Fruit fly (Drosophila melanogaster) whole organism: ENCODE measurements around the gene CG10959.

Experiments
- CG8478 ChIP-seq: fragments of >200 bp; optimal IDR thresholded peaks from 2 replicates; lab custom pipeline; 2018; ENCODE audit warnings: inconsistent platforms
- Dll ChIP-seq: fragments of >200 bp; optimal IDR thresholded peaks from 2 replicates; lab custom pipeline; 2017
- EcR ChIP-seq, 2 experiments: fragments of >200 bp; optimal IDR thresholded peaks; 2 replicates each; lab custom pipeline; 2017; ENCODE audit warnings: missing biosample characterization in 2 of 2, missing genetic modification characterization in 2 of 2, missing genetic modification reagents in 2 of 2
- psq ChIP-seq: fragments of >200 bp; optimal IDR thresholded peaks from 2 replicates; lab custom pipeline; 2017
- usp ChIP-seq: fragments of >200 bp; optimal IDR thresholded peaks from 2 replicates; lab custom pipeline; 2017; ENCODE audit warnings: missing biosample characterization, missing genetic modification characterization, mixed read lengths

- no peak for TF ChIP-seq EcR (GFP tag; optimal IDR thresholded peaks at IDR 0.05; lab: Kevin White, UChicago)
- TF ChIP-seq CG8478 (lab: Kevin White, UChicago), result no peak
- TF ChIP-seq Dll (lab: Kevin White, UChicago), result no peak
- no peak for TF ChIP-seq usp (GFP tag; lab: Kevin White, UChicago)
- no peak for TF ChIP-seq psq (lab: Kevin White, UChicago)
These were observed 44.5 kb downstream of the CG10959 start for dm6 chrX:8193017-8193556.
